Worm (Caenorhabditis elegans): ENCODE measurements around the gene Y43F8B.22.

ce11 chrV:19524569-19524968, 41.9 kb downstream of the Y43F8B.22 start:
- TF ChIP-seq ztf-4 (tag; optimal IDR thresholded peaks at IDR 0.05) (no peak), lin-13 (GFP tag; optimal IDR thresholded peaks at IDR 0.05) (no peak), nhr-21 (tag; optimal IDR thresholded peaks at IDR 0.05) (no peak), peb-1 (tag; optimal IDR thresholded peaks at IDR 0.05) (no peak), snpc-4 (tag; optimal IDR thresholded peaks at IDR 0.05) (no peak), sma-3 (GFP tag; optimal IDR thresholded peaks at IDR 0.05) (no peak), F13H6.1 (tag; optimal IDR thresholded peaks at IDR 0.05) (peak; percentile 4), fos-1 (tag; optimal IDR thresholded peaks at IDR 0.05) (peak; percentile 6), nhr-12 (tag; optimal IDR thresholded peaks at IDR 0.05) (no peak), gmeb-1 (tag; optimal IDR thresholded peaks at IDR 0.05) (no peak), unc-55 (GFP tag; optimal IDR thresholded peaks at IDR 0.05) (no peak), nhr-11 (tag; optimal IDR thresholded peaks at IDR 0.05) (no peak)
